Worm (Caenorhabditis elegans): ENCODE data around the gene nhr-57.

nhr-57 gene

ce11 chrV:4175624-4176023 lies 43.9 kb downstream of the nhr-57 start, which contains the start of the genes coh-4 and pid-5:
Gene coh-4, minus strand, starts transcription at chrV:4175640.
Gene pid-5, plus strand, starts transcription at chrV:4175882.
- TF ChIP-seq daf-16 (GFP tag; optimal IDR thresholded peaks at IDR 0.05): no peak
- TF ChIP-seq daf-16 (tag; optimal IDR thresholded peaks at IDR 0.05): no peak
- no peak for TF ChIP-seq zag-1 (tag; optimal IDR thresholded peaks at IDR 0.05)
- peak; percentile 55; the same call in 1 of the 2 replicates for TF ChIP-seq Y48G9A.11 (GFP tag; IDR thresholded peaks at IDR 0.05)
- TF ChIP-seq daf-8 (GFP tag; IDR thresholded peaks at IDR 0.05): no peak
- TF ChIP-seq mdt-29 (GFP tag; IDR thresholded peaks at IDR 0.05): 0 out of 2 replicates have a peak, but pooled peaks have one; percentile 15
- no peak for TF ChIP-seq spr-1 (tag; optimal IDR thresholded peaks at IDR 0.05)
- no peak for TF ChIP-seq skn-1 (tag; optimal IDR thresholded peaks at IDR 0.05)
- no peak for TF ChIP-seq dpl-1 (GFP tag; optimal IDR thresholded peaks at IDR 0.05)
- no peak for TF ChIP-seq nhr-111 (GFP tag; optimal IDR thresholded peaks at IDR 0.05)
- TF ChIP-seq nhr-237 (tag; optimal IDR thresholded peaks at IDR 0.05): no peak
- no peak for TF ChIP-seq egl-27 (tag; optimal IDR thresholded peaks at IDR 0.05)
- no peak for TF ChIP-seq F26F4.8 (GFP tag; conservative IDR thresholded peaks at IDR 0.05)
- no peak for TF ChIP-seq arid-1 (GFP tag; conservative IDR thresholded peaks at IDR 0.05)
- TF ChIP-seq ceh-44 (GFP tag; IDR thresholded peaks at IDR 0.05): no peak
- no peak for TF ChIP-seq Y5F2A.4 (GFP tag; optimal IDR thresholded peaks at IDR 0.05)
- TF ChIP-seq lin-39 (tag; optimal IDR thresholded peaks at IDR 0.05): no peak
- TF ChIP-seq snpc-1.2 (GFP tag; IDR thresholded peaks at IDR 0.05): peak; percentile 56; the same call in 1 of the 2 replicates
- TF ChIP-seq rbr-2 (tag; optimal IDR thresholded peaks at IDR 0.05): no peak
- TF ChIP-seq madf-5 (GFP tag; IDR thresholded peaks at IDR 0.05): no peak
- TF ChIP-seq nhr-11 (tag; optimal IDR thresholded peaks at IDR 0.05): no peak
- TF ChIP-seq lin-38 (GFP tag; IDR thresholded peaks at IDR 0.05): peak; percentile 81
- TF ChIP-seq F49E8.2 (tag; optimal IDR thresholded peaks at IDR 0.05; ENCODE audit: borderline replicate concordance): peak; percentile 93
- TF ChIP-seq D1046.2 (GFP tag; IDR thresholded peaks at IDR 0.05): no peak
- peak; percentile 90 for TF ChIP-seq unc-130 (GFP tag; optimal IDR thresholded peaks at IDR 0.05)
- no peak for TF ChIP-seq unc-62 (GFP tag; optimal IDR thresholded peaks at IDR 0.05 in 1 of 2)
- no peak for TF ChIP-seq unc-62 (tag; optimal IDR thresholded peaks at IDR 0.05)
- TF ChIP-seq zfp-3 (GFP tag; conservative IDR thresholded peaks at IDR 0.05): no peak
- TF ChIP-seq dmd-9 (GFP tag; IDR thresholded peaks at IDR 0.05): no peak
- TF ChIP-seq nhr-77 (tag; optimal IDR thresholded peaks at IDR 0.05): no peak
- no peak for TF ChIP-seq hmg-1.1 (GFP tag; IDR thresholded peaks at IDR 0.05)
- TF ChIP-seq egl-43 (GFP tag; IDR thresholded peaks at IDR 0.05): no peak
- TF ChIP-seq Y75B8A.6 (GFP tag; IDR thresholded peaks at IDR 0.05): no peak
- no peak for TF ChIP-seq tra-1 (GFP tag; IDR thresholded peaks at IDR 0.05)

- no peak for TF ChIP-seq lin-13 (GFP tag; optimal IDR thresholded peaks at IDR 0.05)
- TF ChIP-seq aha-1 (tag): peak; percentile 98
Observed at ce11 chrV:4181272-4181671, 49.6 kb downstream of the nhr-57 start.

- TF ChIP-seq mep-1 (tag; optimal IDR thresholded peaks at IDR 0.05) (no peak), nhr-111 (GFP tag; optimal IDR thresholded peaks at IDR 0.05) (no peak), saeg-2 (GFP tag; IDR thresholded peaks at IDR 0.05) (no peak), zfp-3 (GFP tag; conservative IDR thresholded peaks at IDR 0.05) (no peak), cey-2 (tag; optimal IDR thresholded peaks at IDR 0.05; ENCODE audit: borderline replicate concordance, insufficient read depth) (no peak), F44E2.7 (GFP tag; IDR thresholded peaks at IDR 0.05) (no peak), vab-7 (GFP tag; IDR thresholded peaks at IDR 0.05) (no peak), set-16 (GFP tag; IDR thresholded peaks at IDR 0.05) (no peak), nhr-42 (GFP tag; IDR thresholded peaks at IDR 0.05) (no peak), nhr-25 (tag; optimal IDR thresholded peaks at IDR 0.05; ENCODE audit: borderline replicate concordance, insufficient read depth) (no peak)
Observed at ce11 chrV:4181727-4182126, 50.0 kb downstream of the nhr-57 start.
